Worm (Caenorhabditis elegans) whole organism, mixed stage, embryonic: ENCODE results near the gene C01G10.10.
"Not testable (repeated sequence)": the region's sequence is repeated elsewhere in the genome, so short reads cannot be mapped to it uniquely, and the experiment has no call there.

Experiments used
- bed-3 ChIP-seq: fragments of 200-800 bp; sonication (Bioruptor generic); optimal IDR thresholded peaks from 3 replicates; lab custom pipeline; 2018; ENCODE audit warnings: mild to moderate bottlenecking, missing genetic modification characterization, moderate library complexity, missing compliant biosample characterization
- blmp-1 ChIP-seq: fragments of 150-350 bp; optimal IDR thresholded peaks from 2 replicates; lab custom pipeline; 2014; ENCODE audit warnings: missing biosample characterization, missing genetic modification characterization
- ceh-39 ChIP-seq: fragments of 150-350 bp; optimal IDR thresholded peaks from 2 replicates; lab custom pipeline; 2014; ENCODE audit warnings: missing biosample characterization, missing genetic modification characterization
- ceh-43 ChIP-seq: fragments of 200-800 bp; sonication (Bioruptor generic); optimal IDR thresholded peaks from 2 replicates; lab custom pipeline; 2018; ENCODE audit warnings: mild to moderate bottlenecking, missing genetic modification characterization, moderate library complexity, missing compliant biosample characterization
- ceh-83 ChIP-seq: fragments of 200-800 bp; sonication (Bioruptor generic); optimal IDR thresholded peaks from 2 replicates; lab custom pipeline; 2018; ENCODE audit warnings: mild to moderate bottlenecking, missing genetic modification characterization, missing compliant biosample characterization
- ces-1 ChIP-seq: fragments of 150-350 bp; optimal IDR thresholded peaks from 2 replicates; lab custom pipeline; 2014; ENCODE audit warnings: missing biosample characterization, missing genetic modification reagents, missing genetic modification characterization
- drap-1 ChIP-seq: fragments of 200-800 bp; sonication (Bioruptor generic); optimal IDR thresholded peaks from 3 replicates; lab custom pipeline; 2018; ENCODE audit warnings: mild to moderate bottlenecking, missing genetic modification characterization, missing compliant biosample characterization
- elt-1 ChIP-seq: sonication (generic microtip); optimal IDR thresholded peaks from 2 replicates; lab custom pipeline; 2017; ENCODE audit warnings: missing genetic modification characterization, mild to moderate bottlenecking, missing compliant biosample characterization, antibody characterized with exemption, moderate library complexity, borderline replicate concordance; ENCODE audit not compliant: insufficient read depth
- elt-3 ChIP-seq: fragments of 150-350 bp; optimal IDR thresholded peaks from 2 replicates; lab custom pipeline; 2014; ENCODE audit warnings: missing biosample characterization, missing genetic modification characterization
- flh-1 ChIP-seq: fragments of 200-800 bp; sonication (Bioruptor generic); optimal IDR thresholded peaks from 2 replicates; lab custom pipeline; 2018; ENCODE audit warnings: mild to moderate bottlenecking, missing genetic modification characterization, moderate library complexity, missing compliant biosample characterization
- lin-13 ChIP-seq: fragments of 150-350 bp; optimal IDR thresholded peaks from 2 replicates; lab custom pipeline; 2014; ENCODE audit warnings: missing biosample characterization, missing genetic modification characterization
- lin-32 ChIP-seq: fragments of 200-800 bp; sonication (Bioruptor generic); optimal IDR thresholded peaks from 2 replicates; lab custom pipeline; 2018; ENCODE audit warnings: mild to moderate bottlenecking, missing genetic modification characterization, missing compliant biosample characterization
- lsy-2 ChIP-seq: fragments of 150-350 bp; optimal IDR thresholded peaks from 2 replicates; lab custom pipeline; 2014; ENCODE audit warnings: missing biosample characterization, missing genetic modification characterization
- mab-5 ChIP-seq: fragments of 150-350 bp; optimal IDR thresholded peaks from 2 replicates; lab custom pipeline; 2014; ENCODE audit warnings: missing biosample characterization, missing genetic modification characterization
- mep-1 ChIP-seq: fragments of 150-350 bp; optimal IDR thresholded peaks from 2 replicates; lab custom pipeline; 2017; ENCODE audit warnings: missing biosample characterization, missing genetic modification reagents, missing genetic modification characterization, inconsistent platforms
- mls-2 ChIP-seq: sonication (generic microtip); optimal IDR thresholded peaks from 2 replicates; lab custom pipeline; 2016; ENCODE audit warnings: mild to moderate bottlenecking, missing genetic modification characterization, moderate library complexity, missing compliant biosample characterization
- nhr-2 ChIP-seq: fragments of 150-350 bp; optimal IDR thresholded peaks from 2 replicates; lab custom pipeline; 2014; ENCODE audit warnings: missing biosample characterization, missing genetic modification characterization
- nhr-237 ChIP-seq: fragments of 150-350 bp; optimal IDR thresholded peaks from 2 replicates; lab custom pipeline; 2014; ENCODE audit warnings: missing biosample characterization, missing genetic modification characterization
- nhr-76 ChIP-seq: sonication (generic microtip); optimal IDR thresholded peaks from 2 replicates; lab custom pipeline; 2017; ENCODE audit warnings: missing biosample characterization, missing genetic modification characterization
- pha-4 ChIP-seq: fragments of 150-350 bp; optimal IDR thresholded peaks from 2 replicates; lab custom pipeline; 2018; ENCODE audit warnings: missing biosample characterization, missing genetic modification reagents, missing genetic modification characterization
- snpc-4 ChIP-seq: fragments of 150-350 bp; optimal IDR thresholded peaks from 2 replicates; lab custom pipeline; 2014; ENCODE audit warnings: missing biosample characterization, missing genetic modification characterization
- sptf-1 ChIP-seq: sonication (generic microtip); optimal IDR thresholded peaks from 2 replicates; lab custom pipeline; 2017; ENCODE audit warnings: mild to moderate bottlenecking, missing genetic modification characterization, moderate library complexity, missing compliant biosample characterization
- tbx-8 ChIP-seq: fragments of 200-800 bp; sonication (Bioruptor generic); optimal IDR thresholded peaks from 2 replicates; lab custom pipeline; 2018; ENCODE audit warnings: mild to moderate bottlenecking, missing genetic modification characterization, moderate library complexity, missing compliant biosample characterization
- unc-120 ChIP-seq: sonication (generic microtip); optimal IDR thresholded peaks from 2 replicates; lab custom pipeline; 2017; ENCODE audit warnings: missing genetic modification characterization, missing compliant biosample characterization; ENCODE audit not compliant: poor library complexity, severe bottlenecking
- unc-39 ChIP-seq: fragments of 150-350 bp; optimal IDR thresholded peaks from 2 replicates; lab custom pipeline; 2014; ENCODE audit warnings: missing biosample characterization, missing genetic modification characterization
- unc-62 ChIP-seq: fragments of 150-350 bp; optimal IDR thresholded peaks from 2 replicates; lab custom pipeline; 2014; ENCODE audit warnings: missing biosample characterization, missing genetic modification reagents, missing genetic modification characterization
- zip-8 ChIP-seq: fragments of 150-350 bp; optimal IDR thresholded peaks from 2 replicates; lab custom pipeline; 2014; ENCODE audit warnings: missing biosample characterization, missing genetic modification characterization
- ztf-11 ChIP-seq: fragments of 150-350 bp; optimal IDR thresholded peaks from 2 replicates; lab custom pipeline; 2014; ENCODE audit warnings: missing biosample characterization, missing genetic modification characterization

Gene C01G10.10

ce11 chrV:15115968-15116367, 33.7 kb upstream of the C01G10.10 start, which contains the start of gene T01G5.8:
TSS of gene T01G5.8 (plus strand) at chrV:15116268.
- TF ChIP-seq lsy-2 (tag; lab: Kevin White, UChicago); nhr-237 (tag; lab: Kevin White, UChicago); ztf-11: not testable (repeated sequence)

- TF ChIP-seq nhr-76 = no peak
- TF ChIP-seq snpc-4 (tag; lab: Kevin White, UChicago) = no peak
- no peak for TF ChIP-seq sptf-1 (tag; lab: Kevin White, UChicago)
- TF ChIP-seq ceh-43 = no peak
- TF ChIP-seq tbx-8 (GFP tag; lab: Kevin White, UChicago) = no peak
- no peak for TF ChIP-seq drap-1 (GFP tag; lab: Kevin White, UChicago)
- TF ChIP-seq ceh-83 (GFP tag; lab: Kevin White, UChicago) = no peak
- no peak for TF ChIP-seq ceh-39
- TF ChIP-seq ztf-11 = no peak
- TF ChIP-seq ces-1 (GFP tag; lab: Kevin White, UChicago) = no peak
- TF ChIP-seq flh-1 = no peak
- TF ChIP-seq blmp-1 = no peak
- TF ChIP-seq elt-1 (tag; lab: Kevin White, UChicago) = no peak
These were observed 31.8 kb upstream of the C01G10.10 start, which contains the start of gene T01G5.6 for ce11 chrV:15113992-15114391. TSS of gene T01G5.6 (minus strand) at chrV:15114092.

ce11 chrV:15111660-15112059, 29.4 kb upstream of the C01G10.10 start, which contains the start of gene T01G5.7:
TSS of gene T01G5.7 (plus strand) at chrV:15111960.
- TF ChIP-seq ztf-11 = no peak
- no peak for TF ChIP-seq unc-39
- TF ChIP-seq sptf-1 (tag; lab: Kevin White, UChicago) = no peak
- TF ChIP-seq drap-1 (GFP tag; lab: Kevin White, UChicago) = no peak

- TF ChIP-seq bed-3 (GFP tag; lab: Kevin White, UChicago) = no peak
- no peak for TF ChIP-seq mab-5 (tag; lab: Kevin White, UChicago)
- TF ChIP-seq unc-120 (tag; lab: Kevin White, UChicago) = no peak
- no peak for TF ChIP-seq elt-1 (tag; lab: Kevin White, UChicago)
- no peak for TF ChIP-seq sptf-1 (tag; lab: Kevin White, UChicago)
- no peak for TF ChIP-seq mls-2 (tag; lab: Kevin White, UChicago)
- TF ChIP-seq lin-32 (GFP tag; lab: Kevin White, UChicago) = no peak
- no peak for TF ChIP-seq zip-8 (tag; lab: Kevin White, UChicago)
- no peak for TF ChIP-seq lin-13
- TF ChIP-seq elt-3 = no peak
- TF ChIP-seq nhr-2 (tag; lab: Kevin White, UChicago) = no peak
- TF ChIP-seq mep-1 (tag; lab: Kevin White, UChicago) = no peak
- no peak for TF ChIP-seq ceh-39
- TF ChIP-seq ceh-83 (GFP tag; lab: Kevin White, UChicago) = no peak
These were observed 27.0 kb upstream of the C01G10.10 start, which contains the start of gene Y75B12A.2 for ce11 chrV:15109260-15109659. TSS of gene Y75B12A.2 (plus strand) at chrV:15109560.

ce11 chrV:15105893-15106598, 23.8 kb upstream of the C01G10.10 start, which contains the start of gene C01G10.14:
TSS of gene C01G10.14 (minus strand) at chrV:15105943.
- not testable (repeated sequence) for TF ChIP-seq bed-3 (GFP tag; lab: Kevin White, UChicago); nhr-76; unc-62 (GFP tag; lab: Kevin White, UChicago)

- peak; percentile 7 for TF ChIP-seq elt-1 (tag; lab: Kevin White, UChicago)
- no peak for TF ChIP-seq pha-4 (tag; lab: Kevin White, UChicago)
These were observed 17.2 kb upstream of the C01G10.10 start, which contains the start of gene C01G10.1 for ce11 chrV:15099447-15099846. TSS of gene C01G10.1 (plus strand) at chrV:15099747.
